ENCODE assay signal across 3 fruit fly cellular contexts in genomic region chr3L:16886179-16886930, dm6.
TF ChIP-seq lines count a peak whose summit lies in the region.

No protein-coding gene starts in this region.

TF ChIP-seq in whole organism, adult, 20 proteins besides CTCF, POLR2A, EP300 and RAD21 (continued from another document):
- TF ChIP-seq pad (GFP tag; optimal IDR thresholded peaks at IDR 0.05; lab: Kevin White, UChicago) = no peak

TF ChIP-seq in whole organism, embryonic, 481 proteins besides CTCF, POLR2A, EP300 and RAD21 (continued from another document):
- TF ChIP-seq gro (GFP tag; optimal IDR thresholded peaks at IDR 0.05; lab: Kevin White, UChicago) (no peak), CG8281 (tag; optimal IDR thresholded peaks at IDR 0.05; lab: Kevin White, UChicago) (peak; percentile 98), sug (tag; optimal IDR thresholded peaks at IDR 0.05; lab: Kevin White, UChicago) (no peak), Lpt (GFP tag; optimal IDR thresholded peaks at IDR 0.05; lab: Kevin White, UChicago) (no peak), CG6813 (GFP tag; optimal IDR thresholded peaks at IDR 0.05; lab: Kevin White, UChicago) (no peak), ewg (GFP tag; optimal IDR thresholded peaks at IDR 0.05; lab: Kevin White, UChicago) (no peak), odd (GFP tag; optimal IDR thresholded peaks at IDR 0.05; lab: Kevin White, UChicago) (no peak), Asciz (GFP tag; optimal IDR thresholded peaks at IDR 0.05; lab: Kevin White, UChicago) (no peak), sc (optimal IDR thresholded peaks at IDR 0.05; lab: Kevin White, UChicago) (no peak), sc (GFP tag; optimal IDR thresholded peaks at IDR 0.05; lab: Kevin White, UChicago) (no peak), Usf (GFP tag; optimal IDR thresholded peaks at IDR 0.05; lab: Kevin White, UChicago) (no peak), CG13894 (tag; optimal IDR thresholded peaks at IDR 0.05; lab: Kevin White, UChicago) (no peak), sens (GFP tag; lab: Kevin White, UChicago) (peak; percentile 54), CG2889 (GFP tag; IDR thresholded peaks at IDR 0.05; lab: Robert Waterston, UW) (no peak), D19B (GFP tag; optimal IDR thresholded peaks at IDR 0.05; lab: Kevin White, UChicago) (no peak), ab (GFP tag; optimal IDR thresholded peaks at IDR 0.05; lab: Kevin White, UChicago) (no peak), Atf3 (GFP tag; optimal IDR thresholded peaks at IDR 0.05; lab: Kevin White, UChicago) (no peak), CG3163 (GFP tag; optimal IDR thresholded peaks at IDR 0.05; lab: Kevin White, UChicago) (no peak), eve (GFP tag; optimal IDR thresholded peaks at IDR 0.05; lab: Kevin White, UChicago) (peak in 1 of 2 experiments; percentile 42), row (GFP tag; IDR thresholded peaks at IDR 0.05; lab: Robert Waterston, UW) (0 out of 3 replicates have a peak, but pooled peaks have one; percentile 10), Optix (GFP tag; IDR thresholded peaks at IDR 0.05; lab: Robert Waterston, UW) (no peak), CG18262 (tag; optimal IDR thresholded peaks at IDR 0.05; lab: Kevin White, UChicago) (no peak), CG5245 (GFP tag; optimal IDR thresholded peaks at IDR 0.05; lab: Kevin White, UChicago) (no peak), Hmr (GFP tag; optimal IDR thresholded peaks at IDR 0.05; lab: Kevin White, UChicago) (no peak), zen2 (GFP tag; IDR thresholded peaks at IDR 0.05; lab: Robert Waterston, UW; ENCODE audit: partially characterized antibody) (no peak), CG6689 (GFP tag; IDR thresholded peaks at IDR 0.05; lab: Robert Waterston, UW) (peak; percentile 41; the same call in 1 of the 2 replicates), caup (GFP tag; optimal IDR thresholded peaks at IDR 0.05; lab: Kevin White, UChicago; ENCODE audit: severe bottlenecking) (no peak), h (optimal IDR thresholded peaks at IDR 0.05; lab: Kevin White, UChicago) (no peak), grn (GFP tag; optimal IDR thresholded peaks at IDR 0.05; lab: Kevin White, UChicago) (peak; percentile 58), CG7987 (GFP tag; optimal IDR thresholded peaks at IDR 0.05; lab: Kevin White, UChicago) (no peak), Oli (tag; optimal IDR thresholded peaks at IDR 0.05; lab: Kevin White, UChicago) (peak; percentile 14), chinmo (GFP tag; IDR thresholded peaks at IDR 0.05; lab: Robert Waterston, UW; ENCODE audit: partially characterized antibody) (0 out of 4 replicates have a peak, but pooled peaks have one; percentile 23), B-H2 (GFP tag; optimal IDR thresholded peaks at IDR 0.05; lab: Kevin White, UChicago) (no peak), CG3847 (GFP tag; IDR thresholded peaks at IDR 0.05; lab: Robert Waterston, UW) (no peak)

TF ChIP-seq in whole organism, prepupa, 60 proteins besides CTCF, POLR2A, EP300 and RAD21 (continued from another document):
- TF ChIP-seq fkh (GFP tag; optimal IDR thresholded peaks at IDR 0.05; lab: Kevin White, UChicago) (peak; percentile 15), CG10669 (GFP tag; optimal IDR thresholded peaks at IDR 0.05; lab: Kevin White, UChicago) (no peak), CG1621 (tag; optimal IDR thresholded peaks at IDR 0.05; lab: Kevin White, UChicago) (no peak), Hr38 (GFP tag; optimal IDR thresholded peaks at IDR 0.05; lab: Kevin White, UChicago) (no peak), vri (GFP tag; optimal IDR thresholded peaks at IDR 0.05; lab: Kevin White, UChicago) (peak; percentile 51), CG3032 (tag; optimal IDR thresholded peaks at IDR 0.05; lab: Kevin White, UChicago) (no peak), Gug (GFP tag; IDR thresholded peaks at IDR 0.05; lab: Robert Waterston, UW) (no peak), ss (GFP tag; optimal IDR thresholded peaks at IDR 0.05; lab: Kevin White, UChicago) (peak in 1 of 2 experiments; percentile 12), CG6276 (GFP tag; optimal IDR thresholded peaks at IDR 0.05; lab: Kevin White, UChicago) (peak; percentile 24), lz (GFP tag; optimal IDR thresholded peaks at IDR 0.05; lab: Kevin White, UChicago) (no peak), CG15336 (GFP tag; IDR thresholded peaks at IDR 0.05; lab: Robert Waterston, UW) (no peak), CG11902 (GFP tag; optimal IDR thresholded peaks at IDR 0.05; lab: Kevin White, UChicago) (no peak), Eip78C (GFP tag; lab: Kevin White, UChicago) (peak; percentile 43), Hr39 (GFP tag; optimal IDR thresholded peaks at IDR 0.05; lab: Kevin White, UChicago) (no peak), Hr4 (GFP tag; optimal IDR thresholded peaks at IDR 0.05; lab: Kevin White, UChicago) (no peak), svp (GFP tag; lab: Kevin White, UChicago) (peak; percentile 72), dsx (GFP tag; optimal IDR thresholded peaks at IDR 0.05; lab: Kevin White, UChicago; ENCODE audit: poor library complexity, severe bottlenecking) (no peak), topi (GFP tag; optimal IDR thresholded peaks at IDR 0.05; lab: Kevin White, UChicago) (no peak), Eip93F (GFP tag; optimal IDR thresholded peaks at IDR 0.05; lab: Kevin White, UChicago) (no peak), OdsH (GFP tag; optimal IDR thresholded peaks at IDR 0.05; lab: Kevin White, UChicago) (no peak), CG3919 (GFP tag; optimal IDR thresholded peaks at IDR 0.05; lab: Kevin White, UChicago) (no peak), esn (GFP tag; optimal IDR thresholded peaks at IDR 0.05; lab: Kevin White, UChicago) (no peak)
TF ChIP-seq in whole organism, prepupa: peak in this region for 8.
